Fruit fly (Drosophila melanogaster) whole organism, prepupa: ENCODE results near the gene CG15141.

Experiments used
- CG4318 ChIP-seq: fragments of 200-800 bp; sonication (Bioruptor generic); optimal IDR thresholded peaks from 3 replicates; lab custom pipeline; 2017; ENCODE audit warnings: missing biosample characterization, mild to moderate bottlenecking, missing genetic modification characterization
- Eip78C ChIP-seq: fragments of 200-800 bp; sonication (Bioruptor generic); peaks from one replicate; lab custom pipeline; 2016; ENCODE audit warnings: missing biosample characterization, missing genetic modification characterization
- Eip93F ChIP-seq: fragments of 200-800 bp; sonication (Bioruptor generic); optimal IDR thresholded peaks from 2 replicates; lab custom pipeline; 2016; ENCODE audit warnings: missing biosample characterization, mild to moderate bottlenecking, missing genetic modification characterization
- Gug ChIP-seq: fragments of 200-800 bp; sonication (Bioruptor generic); IDR thresholded peaks from 2 replicates; pipeline ENCODE4 v1.3.6; 2022; ENCODE audit warnings: missing biosample characterization, missing genetic modification characterization
- Hr4 ChIP-seq: fragments of 200-800 bp; sonication (Bioruptor generic); optimal IDR thresholded peaks from 3 replicates; lab custom pipeline; 2016; ENCODE audit warnings: missing biosample characterization, missing genetic modification characterization
- Lpt ChIP-seq: fragments of 200-800 bp; sonication (Bioruptor generic); optimal IDR thresholded peaks from 3 replicates; lab custom pipeline; 2016; ENCODE audit warnings: missing biosample characterization, missing genetic modification characterization
- Smox ChIP-seq: fragments of 200-800 bp; sonication (Bioruptor generic); optimal IDR thresholded peaks from 3 replicates; lab custom pipeline; 2016; ENCODE audit warnings: missing biosample characterization, missing genetic modification characterization
- Sox15 ChIP-seq: fragments of 200-800 bp; sonication (Bioruptor generic); optimal IDR thresholded peaks from 3 replicates; lab custom pipeline; 2016; ENCODE audit warnings: missing biosample characterization, missing genetic modification characterization

DNA sequence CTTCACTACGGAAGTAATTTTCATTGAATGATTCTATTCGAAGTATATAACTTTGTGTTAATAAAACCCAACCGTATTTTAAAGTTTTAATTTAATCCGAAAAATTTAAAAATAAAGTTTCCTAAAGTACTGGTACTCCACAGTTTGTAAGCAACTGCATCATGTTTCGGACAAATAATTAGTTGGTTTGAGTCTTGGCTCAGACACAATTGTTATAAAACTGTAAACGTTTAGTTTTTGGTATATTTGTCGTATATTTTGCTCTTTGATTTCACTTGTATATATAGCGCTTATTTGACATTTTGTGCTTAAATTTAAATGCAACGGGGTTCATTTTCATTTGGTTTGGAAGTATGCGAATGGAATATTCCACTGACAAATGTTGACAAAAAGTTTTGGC lies 41.9 kb upstream of the CG15141 start:
- TF ChIP-seq Lpt (GFP tag; lab: Kevin White, UChicago) (no peak), Eip78C (GFP tag; lab: Kevin White, UChicago) (peak; percentile 36), Eip93F (GFP tag; lab: Kevin White, UChicago) (no peak), Smox (GFP tag; lab: Kevin White, UChicago) (no peak), Hr4 (no peak), CG4318 (no peak), Sox15 (GFP tag; lab: Kevin White, UChicago) (no peak), Gug (GFP tag; lab: Robert Waterston, UW) (no peak)
